Worm (Caenorhabditis elegans): ENCODE results near the gene C09B9.7.

Gene C09B9.7

DNA sequence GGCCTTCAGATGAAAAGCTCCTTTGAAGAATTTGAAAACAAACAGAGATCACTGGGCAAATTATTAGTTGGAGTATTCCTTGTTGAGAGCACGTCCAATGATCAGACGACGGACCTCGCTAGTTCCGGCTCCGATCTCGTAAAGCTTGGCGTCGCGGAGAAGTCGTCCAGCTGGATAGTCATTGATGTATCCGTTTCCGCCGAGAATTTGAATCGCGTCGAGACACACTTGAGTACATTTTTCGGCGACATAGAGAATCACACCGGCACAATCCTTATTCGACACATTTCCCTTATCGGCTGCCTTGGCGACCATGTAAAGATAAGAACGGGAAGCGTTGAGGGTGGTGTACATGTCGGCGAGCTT is 26.1 kb upstream of the C09B9.7 start (continued):
- TF ChIP-seq zip-2 (tag; optimal IDR thresholded peaks at IDR 0.05) (no peak), dmd-6 (GFP tag; IDR thresholded peaks at IDR 0.05) (peak; percentile 12; the same call in 1 of the 2 replicates), saeg-2 (GFP tag; IDR thresholded peaks at IDR 0.05) (0 out of 2 replicates have a peak, but pooled peaks have one; percentile 14), ceh-20 (GFP tag; IDR thresholded peaks at IDR 0.05) (peak; percentile 46; the same call in 1 of the 2 replicates), nhr-41 (GFP tag; IDR thresholded peaks at IDR 0.05) (no peak), nhr-237 (tag; optimal IDR thresholded peaks at IDR 0.05) (no peak), Y75B8A.6 (GFP tag; IDR thresholded peaks at IDR 0.05) (0 out of 2 replicates have a peak, but pooled peaks have one; percentile 9), unc-39 (tag; optimal IDR thresholded peaks at IDR 0.05) (no peak), ZK546.5 (tag; optimal IDR thresholded peaks at IDR 0.05) (no peak), sdz-12 (GFP tag; optimal IDR thresholded peaks at IDR 0.05) (no peak), spr-1 (tag; optimal IDR thresholded peaks at IDR 0.05) (no peak), daf-12 (tag; optimal IDR thresholded peaks at IDR 0.05) (no peak), attf-4 (tag; optimal IDR thresholded peaks at IDR 0.05) (no peak), nhr-10 (tag; optimal IDR thresholded peaks at IDR 0.05) (no peak), ceh-82 (tag; optimal IDR thresholded peaks at IDR 0.05) (no peak), D1046.2 (GFP tag; IDR thresholded peaks at IDR 0.05) (0 out of 2 replicates have a peak, but pooled peaks have one; percentile 8), F44E2.7 (GFP tag; IDR thresholded peaks at IDR 0.05) (no peak), lin-13 (GFP tag; optimal IDR thresholded peaks at IDR 0.05) (no peak), aha-1 (tag) (no peak), egl-43 (GFP tag; IDR thresholded peaks at IDR 0.05) (peak; percentile 18), mdt-29 (GFP tag; IDR thresholded peaks at IDR 0.05) (no peak), unc-62 (GFP tag; optimal IDR thresholded peaks at IDR 0.05 in 1 of 2) (peak in 1 of 2 experiments; percentile 80), unc-62 (tag; optimal IDR thresholded peaks at IDR 0.05) (no peak), set-16 (GFP tag; IDR thresholded peaks at IDR 0.05) (no peak), nhr-28 (tag; optimal IDR thresholded peaks at IDR 0.05) (no peak), dve-1 (tag; optimal IDR thresholded peaks at IDR 0.05; ENCODE audit: insufficient read depth) (no peak), arid-1 (GFP tag; conservative IDR thresholded peaks at IDR 0.05) (no peak; the same call in 1 of the 2 replicates), T20F7.1 (GFP tag; optimal IDR thresholded peaks at IDR 0.05) (no peak), pqm-1 (tag; optimal IDR thresholded peaks at IDR 0.05) (no peak), lim-7 (GFP tag; IDR thresholded peaks at IDR 0.05) (no peak), rbr-2 (tag; optimal IDR thresholded peaks at IDR 0.05) (peak; percentile 11), ztf-7 (tag; optimal IDR thresholded peaks at IDR 0.05) (no peak), ctbp-1 (GFP tag; IDR thresholded peaks at IDR 0.05) (no peak), dmd-9 (GFP tag; IDR thresholded peaks at IDR 0.05) (no peak), lir-3 (tag; optimal IDR thresholded peaks at IDR 0.05) (no peak), gei-8 (GFP tag; optimal IDR thresholded peaks at IDR 0.05) (no peak), egl-27 (tag; optimal IDR thresholded peaks at IDR 0.05) (no peak), zip-11 (GFP tag; IDR thresholded peaks at IDR 0.05) (no peak), snpc-1.2 (GFP tag; IDR thresholded peaks at IDR 0.05) (peak; percentile 11; the same call in 1 of the 2 replicates), nhr-77 (tag; optimal IDR thresholded peaks at IDR 0.05) (no peak)

DNA sequence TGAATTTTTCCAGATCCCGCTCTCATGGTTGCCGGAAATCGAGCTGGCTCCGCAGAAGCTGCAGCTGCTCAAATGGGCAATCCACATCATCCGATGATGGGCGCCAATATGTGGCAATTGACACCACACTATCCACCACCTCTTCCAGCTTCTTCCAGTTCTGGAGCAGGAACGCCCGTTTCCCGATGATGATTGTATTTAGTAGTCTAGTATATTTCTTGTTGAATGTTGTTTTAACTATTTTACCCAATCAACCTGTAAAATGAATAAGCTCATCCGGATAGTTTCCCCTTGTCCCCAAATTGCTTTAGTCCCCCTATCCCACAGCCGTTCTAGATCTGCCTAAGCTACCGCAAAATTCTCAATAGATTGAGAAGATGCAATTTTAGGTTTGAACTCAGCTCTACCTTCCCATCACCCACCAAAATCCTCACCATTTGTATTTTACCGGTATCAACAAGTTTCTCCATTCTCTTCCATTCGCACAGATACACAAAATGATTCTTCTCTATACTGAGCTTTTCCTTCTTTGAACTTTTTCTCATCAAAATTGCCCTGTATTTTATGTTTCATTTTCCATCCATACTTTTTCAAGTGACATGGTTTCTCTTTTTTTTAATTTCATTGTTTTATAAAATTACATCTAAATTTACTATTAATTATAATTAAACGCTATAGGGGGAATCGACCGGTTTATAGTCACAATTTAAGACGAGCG is 25.5 kb upstream of the C09B9.7 start:
- TF ChIP-seq T26A8.4 (GFP tag; IDR thresholded peaks at IDR 0.05) (0 out of 2 replicates have a peak, but pooled peaks have one; percentile 39), nhr-76 (tag; optimal IDR thresholded peaks at IDR 0.05) (no peak), pha-4 (GFP tag; IDR thresholded peaks at IDR 0.05) (peak; percentile 35; the same call in 1 of the 2 replicates), pha-4 (tag; optimal IDR thresholded peaks at IDR 0.05) (no peak), ZK337.2 (GFP tag; IDR thresholded peaks at IDR 0.05) (no peak), spr-1 (tag; optimal IDR thresholded peaks at IDR 0.05) (no peak), gei-8 (GFP tag; optimal IDR thresholded peaks at IDR 0.05) (no peak), lin-39 (tag; optimal IDR thresholded peaks at IDR 0.05) (no peak), dve-1 (tag; optimal IDR thresholded peaks at IDR 0.05; ENCODE audit: insufficient read depth) (peak; percentile 29), mep-1 (tag; optimal IDR thresholded peaks at IDR 0.05) (peak; percentile 40), nhr-77 (tag; optimal IDR thresholded peaks at IDR 0.05) (peak; percentile 6), T20F7.1 (GFP tag; optimal IDR thresholded peaks at IDR 0.05) (peak; percentile 55), duxl-1 (tag; optimal IDR thresholded peaks at IDR 0.05; ENCODE audit: poor library complexity) (peak; percentile 16), saeg-2 (GFP tag; IDR thresholded peaks at IDR 0.05) (0 out of 2 replicates have a peak, but pooled peaks have one; percentile 8), ceh-28 (tag; optimal IDR thresholded peaks at IDR 0.05) (no peak), snpc-1.2 (GFP tag; IDR thresholded peaks at IDR 0.05) (peak; percentile 18; the same call in 1 of the 2 replicates), daf-19 (GFP tag; conservative IDR thresholded peaks at IDR 0.05) (0 out of 2 replicates have a peak, but pooled peaks have one; percentile 38), aha-1 (tag) (peak; percentile 83), ama-1 (optimal IDR thresholded peaks at IDR 0.05) (peak; percentile 18), unc-62 (GFP tag; optimal IDR thresholded peaks at IDR 0.05 in 1 of 2) (peak in 1 of 2 experiments; percentile 51), unc-62 (tag; optimal IDR thresholded peaks at IDR 0.05) (no peak)
